Fruit fly (Drosophila melanogaster): ENCODE results near the gene grn.

The grn gene

dm6 chr3R:8126316-8127150 is 54.7 kb downstream of the grn start, which contains the start of the genes CG9667 and Arl8 (continued):
- TF ChIP-seq Chrac-16 (GFP tag; optimal IDR thresholded peaks at IDR 0.05) = peak; percentile 61
- peak; percentile 83; the same call in 1 of the 2 replicates for TF ChIP-seq MBD-R2 (GFP tag; IDR thresholded peaks at IDR 0.05)
- TF ChIP-seq emc (GFP tag; optimal IDR thresholded peaks at IDR 0.05) = no peak
- TF ChIP-seq da (GFP tag; optimal IDR thresholded peaks at IDR 0.05) = no peak
- 0 out of 3 replicates have a peak, but pooled peaks have one; percentile 26 for TF ChIP-seq CG11093 (GFP tag; IDR thresholded peaks at IDR 0.05)
- peak; percentile 83 for TF ChIP-seq Dbx (GFP tag; IDR thresholded peaks at IDR 0.05)
- peak; percentile 75 for TF ChIP-seq CG11504 (tag; optimal IDR thresholded peaks at IDR 0.05)
- TF ChIP-seq klu (GFP tag; IDR thresholded peaks at IDR 0.05) = peak; percentile 50
- TF ChIP-seq NK7.1 (GFP tag; optimal IDR thresholded peaks at IDR 0.05) = no peak
- TF ChIP-seq CG14710 (tag; optimal IDR thresholded peaks at IDR 0.05) = peak; percentile 82
- no peak for TF ChIP-seq fd102C (GFP tag; optimal IDR thresholded peaks at IDR 0.05)
- peak; percentile 24 for TF ChIP-seq CG18011 (GFP tag; optimal IDR thresholded peaks at IDR 0.05)
- no peak for TF ChIP-seq CG7786 (GFP tag; optimal IDR thresholded peaks at IDR 0.05)
- TF ChIP-seq sr (GFP tag; IDR thresholded peaks at IDR 0.05) = 0 out of 3 replicates have a peak, but pooled peaks have one; percentile 13
- TF ChIP-seq CG4404 (GFP tag; IDR thresholded peaks at IDR 0.05) = peak; percentile 27
- TF ChIP-seq CG1024 (GFP tag; IDR thresholded peaks at IDR 0.05) = no peak
- TF ChIP-seq lilli (GFP tag; optimal IDR thresholded peaks at IDR 0.05) = peak; percentile 49
- TF ChIP-seq CG14667 (GFP tag; IDR thresholded peaks at IDR 0.05) = peak; percentile 65
- no peak for TF ChIP-seq CG15073 (GFP tag; optimal IDR thresholded peaks at IDR 0.05)
- peak; percentile 82 for TF ChIP-seq Abd-B (GFP tag; optimal IDR thresholded peaks at IDR 0.05)
- no peak for TF ChIP-seq Asciz (GFP tag; optimal IDR thresholded peaks at IDR 0.05)
- no peak for TF ChIP-seq ara (GFP tag; IDR thresholded peaks at IDR 0.05)
- peak; percentile 28 for TF ChIP-seq CG3065 (GFP tag; optimal IDR thresholded peaks at IDR 0.05)
- no peak for TF ChIP-seq schlank (tag; optimal IDR thresholded peaks at IDR 0.05)
- TF ChIP-seq YL-1 (GFP tag; optimal IDR thresholded peaks at IDR 0.05) = peak; percentile 74

DNA sequence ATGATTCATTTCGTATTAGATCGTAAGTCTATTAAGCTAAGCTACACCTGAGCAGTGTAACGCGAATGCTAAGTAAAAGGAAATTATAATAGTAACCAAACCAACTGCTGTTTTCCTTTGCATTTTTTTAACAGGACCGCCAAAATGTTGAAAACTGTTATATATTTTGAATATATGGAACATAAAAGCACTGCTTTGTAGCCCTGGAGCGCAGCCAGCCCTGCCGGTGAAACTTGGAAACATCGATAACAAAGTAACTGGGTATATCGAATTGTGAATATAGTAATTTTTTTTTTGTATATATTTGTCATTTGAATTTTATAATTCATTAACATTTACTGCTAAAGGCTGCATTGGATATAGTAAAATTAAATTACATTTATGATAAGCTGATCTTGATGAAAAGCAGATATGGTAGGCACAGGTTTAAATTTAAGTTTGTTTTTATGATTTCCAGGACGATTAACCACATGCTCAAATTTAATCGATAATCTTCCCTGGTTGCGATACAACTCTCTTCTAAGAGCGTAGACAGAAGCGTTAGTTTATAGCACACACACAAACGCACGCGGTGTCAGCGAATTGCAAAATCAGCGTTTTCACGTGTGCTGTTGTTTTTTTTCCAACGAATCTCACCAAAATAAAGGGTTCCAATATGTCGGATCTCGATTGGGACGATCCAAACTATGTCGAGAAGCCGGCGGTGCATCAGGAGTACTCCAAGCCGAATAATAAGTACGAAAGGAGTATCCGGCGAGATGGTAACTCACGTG is 58.9 kb downstream of the grn start, which contains the start of gene CG7878:
CG7878 (plus strand) TSS at position 528 of the 773 bp plus-strand sequence.
- TF ChIP-seq MESR4 (GFP tag; optimal IDR thresholded peaks at IDR 0.05) = no peak
- TF ChIP-seq CG2202 (tag; optimal IDR thresholded peaks at IDR 0.05) = no peak
- TF ChIP-seq CG17359 (tag; optimal IDR thresholded peaks at IDR 0.05) = peak; percentile 55
- peak; percentile 58 for TF ChIP-seq CG1024 (GFP tag; IDR thresholded peaks at IDR 0.05)
- TF ChIP-seq pum (GFP tag; optimal IDR thresholded peaks at IDR 0.05) = peak; percentile 35
- peak; percentile 37 for TF ChIP-seq CG13296 (GFP tag; optimal IDR thresholded peaks at IDR 0.05)
- TF ChIP-seq hbn (GFP tag; IDR thresholded peaks at IDR 0.05; ENCODE audit: partially characterized antibody) = peak; percentile 56
- TF ChIP-seq lilli (GFP tag; optimal IDR thresholded peaks at IDR 0.05) = peak; percentile 81
- TF ChIP-seq shn (GFP tag; optimal IDR thresholded peaks at IDR 0.05) = no peak
- TF ChIP-seq Sox100B (GFP tag; optimal IDR thresholded peaks at IDR 0.05) = peak; percentile 18
- no peak for TF ChIP-seq CG9609 (GFP tag; optimal IDR thresholded peaks at IDR 0.05)
- no peak for TF ChIP-seq br (optimal IDR thresholded peaks at IDR 0.05)
- peak; percentile 8 for TF ChIP-seq Mad (GFP tag; optimal IDR thresholded peaks at IDR 0.05)
- TF ChIP-seq CG17328 (GFP tag; IDR thresholded peaks at IDR 0.05) = peak; percentile 37; the same call in 1 of the 2 replicates
- TF ChIP-seq CG17361 (GFP tag; IDR thresholded peaks at IDR 0.05) = peak; percentile 69; the same call in 2 of the 3 replicates
- peak; percentile 61 for TF ChIP-seq CG14860 (GFP tag; IDR thresholded peaks at IDR 0.05; ENCODE audit: partially characterized antibody)
- TF ChIP-seq CG6254 (GFP tag; optimal IDR thresholded peaks at IDR 0.05) = peak; percentile 9
- no peak for TF ChIP-seq CG8281 (tag; optimal IDR thresholded peaks at IDR 0.05)
- peak; percentile 62 for TF ChIP-seq Chrac-16 (GFP tag; optimal IDR thresholded peaks at IDR 0.05)
- TF ChIP-seq bab2 (GFP tag; optimal IDR thresholded peaks at IDR 0.05) = peak; percentile 65
- peak; percentile 86 for TF ChIP-seq row (GFP tag; IDR thresholded peaks at IDR 0.05)
- no peak for TF ChIP-seq croc (GFP tag; conservative IDR thresholded peaks at IDR 0.05)
- peak; percentile 48 to 62 for TF ChIP-seq dpn (GFP tag; optimal IDR thresholded peaks at IDR 0.05)
- TF ChIP-seq ewg (GFP tag; optimal IDR thresholded peaks at IDR 0.05) = peak; percentile 8
- 0 out of 3 replicates have a peak, but pooled peaks have one; percentile 31 for TF ChIP-seq dysf (GFP tag; IDR thresholded peaks at IDR 0.05)

All from whole organism, embryonic.